Worm (Caenorhabditis elegans): Measurements from ENCODE around the gene nspc-16.

The nspc-16 gene

DNA sequence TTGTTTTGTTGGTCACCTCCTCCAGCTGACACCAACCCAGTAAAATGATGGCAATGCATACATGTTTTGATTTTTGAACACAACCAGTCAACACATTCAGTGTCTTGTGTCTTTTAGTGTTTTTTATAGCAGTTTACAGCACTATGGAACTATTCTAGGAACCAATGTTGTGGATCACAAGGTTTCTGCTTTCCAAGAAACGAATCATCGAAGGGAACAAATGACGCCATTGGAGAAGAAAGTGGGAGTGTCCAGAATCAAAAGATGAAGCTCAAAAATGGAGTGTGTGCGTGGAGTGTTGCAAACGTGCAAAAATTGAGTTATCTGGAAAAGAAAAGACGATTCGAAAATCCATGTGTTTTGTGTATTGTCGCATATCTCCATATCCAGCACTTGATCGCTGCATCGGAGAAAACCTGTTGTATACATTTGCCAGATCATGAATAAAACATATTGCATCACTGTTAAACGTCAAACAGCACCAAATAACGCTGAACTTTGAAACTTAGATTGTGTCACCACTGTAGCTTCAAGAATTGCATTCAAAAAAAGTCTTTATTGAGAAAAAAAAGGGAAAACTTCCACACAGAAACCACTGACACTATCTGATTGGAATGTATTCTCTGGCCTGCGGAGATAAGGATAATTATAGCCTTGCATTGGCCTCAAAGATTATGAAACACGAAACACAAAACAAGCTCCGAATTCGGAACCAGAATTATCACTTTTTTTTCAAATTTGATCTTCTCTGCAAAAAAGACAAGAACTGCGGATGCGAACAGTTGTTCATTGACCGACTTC lies 39.1 kb downstream of the nspc-16 start:
- TF ChIP-seq hmg-20 (GFP tag; IDR thresholded peaks at IDR 0.05) (no peak), lag-1 (GFP tag; IDR thresholded peaks at IDR 0.05) (no peak), ceh-79 (tag; optimal IDR thresholded peaks at IDR 0.05) (no peak), chd-7 (tag; optimal IDR thresholded peaks at IDR 0.05) (peak; percentile 58), ZK185.1 (tag; optimal IDR thresholded peaks at IDR 0.05; ENCODE audit: poor library complexity, severe bottlenecking) (no peak), ceh-100 (GFP tag; IDR thresholded peaks at IDR 0.05) (no peak), mxl-1 (tag; optimal IDR thresholded peaks at IDR 0.05) (no peak), dpff-1 (tag; optimal IDR thresholded peaks at IDR 0.05) (no peak), let-607 (tag; optimal IDR thresholded peaks at IDR 0.05) (no peak), ztf-26 (tag; optimal IDR thresholded peaks at IDR 0.05) (no peak), cebp-2 (GFP tag; IDR thresholded peaks at IDR 0.05) (no peak), repo-1 (tag; optimal IDR thresholded peaks at IDR 0.05) (no peak), K11D2.4 (GFP tag; IDR thresholded peaks at IDR 0.05) (0 out of 2 replicates have a peak, but pooled peaks have one; percentile 36), akir-1 (GFP tag; optimal IDR thresholded peaks at IDR 0.05) (no peak), lsl-1 (GFP tag; optimal IDR thresholded peaks at IDR 0.05) (no peak), unc-62 (GFP tag; optimal IDR thresholded peaks at IDR 0.05) (no peak), D2030.7 (GFP tag; IDR thresholded peaks at IDR 0.05) (no peak), fkh-3 (tag; optimal IDR thresholded peaks at IDR 0.05) (no peak), ztf-28 (GFP tag; IDR thresholded peaks at IDR 0.05) (no peak), nfyb-1 (GFP tag; IDR thresholded peaks at IDR 0.05) (no peak), efl-1 (GFP tag; optimal IDR thresholded peaks at IDR 0.05) (no peak), sptf-2 (GFP tag; optimal IDR thresholded peaks at IDR 0.05) (no peak), nhr-90 (tag; optimal IDR thresholded peaks at IDR 0.05) (no peak), cebp-1 (GFP tag; IDR thresholded peaks at IDR 0.05) (0 out of 2 replicates have a peak, but pooled peaks have one; percentile 9), cebp-1 (tag; optimal IDR thresholded peaks at IDR 0.05) (no peak), dox-1 (GFP tag; IDR thresholded peaks at IDR 0.05) (no peak), tlf-1 (GFP tag; optimal IDR thresholded peaks at IDR 0.05) (no peak), snpc-1.1 (tag; optimal IDR thresholded peaks at IDR 0.05; ENCODE audit: insufficient read depth) (no peak), lir-1 (GFP tag; conservative IDR thresholded peaks at IDR 0.05) (no peak), F49E8.2 (tag; optimal IDR thresholded peaks at IDR 0.05; ENCODE audit: insufficient read depth) (no peak), C06A6.2 (GFP tag; conservative IDR thresholded peaks at IDR 0.05) (no peak), madf-6 (GFP tag; IDR thresholded peaks at IDR 0.05) (no peak), lin-40 (tag; optimal IDR thresholded peaks at IDR 0.05) (peak; percentile 58), ets-4 (GFP tag; optimal IDR thresholded peaks at IDR 0.05) (no peak), ceh-40 (GFP tag; IDR thresholded peaks at IDR 0.05) (no peak), T07F8.4 (tag; optimal IDR thresholded peaks at IDR 0.05) (no peak), Y53F4B.3 (GFP tag; IDR thresholded peaks at IDR 0.05) (no peak), lin-35 (GFP tag; optimal IDR thresholded peaks at IDR 0.05) (peak in 1 of 3 experiments; percentile 63), K12H6.12 (tag; optimal IDR thresholded peaks at IDR 0.05) (peak; percentile 21), him-1 (tag; optimal IDR thresholded peaks at IDR 0.05) (no peak), F23B12.7 (tag; optimal IDR thresholded peaks at IDR 0.05; ENCODE audit: insufficient read depth) (no peak), T26A5.8 (tag; optimal IDR thresholded peaks at IDR 0.05) (no peak), Y79H2A.3 (GFP tag; conservative IDR thresholded peaks at IDR 0.05) (no peak), Y95B8A.8 (GFP tag; IDR thresholded peaks at IDR 0.05) (no peak), unc-130 (GFP tag; optimal IDR thresholded peaks at IDR 0.05) (no peak), sdz-38 (tag; optimal IDR thresholded peaks at IDR 0.05) (no peak), egl-44 (GFP tag; IDR thresholded peaks at IDR 0.05) (no peak), bed-1 (GFP tag; IDR thresholded peaks at IDR 0.05) (no peak)

Data from whole organism, young adult.